Fruit fly (Drosophila melanogaster) whole organism, wandering third instar larva: ENCODE data around the gene RpL37A.
A peak's percentile ranks its signal among the peaks of the same experiment; 100 is the strongest.

Experiments
- Abd-B ChIP-seq: fragments of >200 bp; optimal IDR thresholded peaks from 2 replicates; lab custom pipeline; 2017; ENCODE audit warnings: missing biosample characterization, missing genetic modification characterization
- CG32264 ChIP-seq: fragments of 200-800 bp; sonication (Bioruptor generic); optimal IDR thresholded peaks from 2 replicates; lab custom pipeline; 2016; ENCODE audit warnings: missing biosample characterization, missing genetic modification characterization
- CG9705 ChIP-seq: fragments of 200-800 bp; sonication (Bioruptor generic); optimal IDR thresholded peaks from 2 replicates; lab custom pipeline; 2018; ENCODE audit warnings: missing biosample characterization, mild to moderate bottlenecking, missing genetic modification characterization
- CrebA ChIP-seq: fragments of 200-800 bp; sonication (Bioruptor generic); optimal IDR thresholded peaks from 2 replicates; lab custom pipeline; 2016; ENCODE audit warnings: missing biosample characterization, mild to moderate bottlenecking, missing genetic modification characterization, borderline replicate concordance
- Dfd ChIP-seq: fragments of >200 bp; optimal IDR thresholded peaks from 2 replicates; lab custom pipeline; 2017; ENCODE audit warnings: missing biosample characterization, missing genetic modification characterization
- Dif ChIP-seq: fragments of 200-275, 200-300 bp; sonication (Bioruptor generic); optimal IDR thresholded peaks from 2 replicates; lab custom pipeline; 2018; ENCODE audit warnings: missing biosample characterization, missing genetic modification characterization; ENCODE audit not compliant: partially characterized antibody
- GATAd ChIP-seq: sonication (Bioruptor generic); optimal IDR thresholded peaks from 2 replicates; lab custom pipeline; 2016; ENCODE audit warnings: missing biosample characterization, missing genetic modification characterization
- HLH106 ChIP-seq: fragments of 200-800 bp; optimal IDR thresholded peaks from 3 replicates; lab custom pipeline; 2019; ENCODE audit warnings: missing biosample characterization, mild to moderate bottlenecking, missing genetic modification characterization, moderate library complexity
- Hnf4 ChIP-seq: fragments of 200-800 bp; sonication (Bioruptor generic); optimal IDR thresholded peaks from 2 replicates; lab custom pipeline; 2016; ENCODE audit warnings: missing biosample characterization, mild to moderate bottlenecking, missing genetic modification characterization
- Hr78 ChIP-seq: fragments of >200 bp; optimal IDR thresholded peaks from 2 replicates; lab custom pipeline; 2017; ENCODE audit warnings: missing biosample characterization, missing genetic modification characterization
- Hr83 ChIP-seq: fragments of 200-300 bp; sonication (Bioruptor generic); optimal IDR thresholded peaks from 2 replicates; lab custom pipeline; 2016; ENCODE audit warnings: missing biosample characterization, mild to moderate bottlenecking, missing genetic modification characterization, moderate library complexity; ENCODE audit not compliant: poor library complexity, severe bottlenecking
- Jra ChIP-seq: sonication (Bioruptor generic); optimal IDR thresholded peaks from 2 replicates; lab custom pipeline; 2016; ENCODE audit warnings: missing biosample characterization, missing genetic modification characterization
- Mio ChIP-seq: sonication (Bioruptor generic); optimal IDR thresholded peaks from 2 replicates; lab custom pipeline; 2016; ENCODE audit warnings: missing biosample characterization, missing genetic modification characterization
- Myc ChIP-seq: fragments of >200 bp; optimal IDR thresholded peaks from 2 replicates; lab custom pipeline; 2017
- N ChIP-seq: fragments of >200 bp; optimal IDR thresholded peaks from 2 replicates; lab custom pipeline; 2018; ENCODE audit warnings: missing biosample characterization, missing external identifiers, missing genetic modification characterization
- OdsH ChIP-seq: fragments of 200-800 bp; sonication (Bioruptor generic); optimal IDR thresholded peaks from 2 replicates; lab custom pipeline; 2016; ENCODE audit warnings: missing biosample characterization, mild to moderate bottlenecking, missing genetic modification characterization
- Rel ChIP-seq, 2 experiments: fragments of 200-800 bp; sonication (Bioruptor generic) in 1 of 2; optimal IDR thresholded peaks; 2 replicates in 1 of 2; 3 replicates in 1 of 2; lab custom pipeline; 2016 to 2019; ENCODE audit warnings: mild to moderate bottlenecking in 2 of 2, missing biosample characterization in 2 of 2, missing genetic modification characterization in 2 of 2, moderate library complexity in 1 of 2
- Sp1 ChIP-seq: fragments of 200-800 bp; sonication (Bioruptor generic); optimal IDR thresholded peaks from 3 replicates; lab custom pipeline; 2019; ENCODE audit warnings: missing biosample characterization, mild to moderate bottlenecking, missing genetic modification characterization, moderate library complexity
- Vsx2 ChIP-seq: fragments of 200-300, 225-300 bp; sonication (Bioruptor generic); optimal IDR thresholded peaks from 2 replicates; lab custom pipeline; 2018; ENCODE audit warnings: missing biosample characterization, missing genetic modification characterization; ENCODE audit not compliant: partially characterized antibody
- br ChIP-seq: fragments of 200-800 bp; sonication (Bioruptor generic); optimal IDR thresholded peaks from 2 replicates; lab custom pipeline; 2016; ENCODE audit warnings: missing biosample characterization, missing genetic modification characterization
- brk ChIP-seq: fragments of 200-800 bp; sonication (Bioruptor generic); optimal IDR thresholded peaks from 2 replicates; lab custom pipeline; 2016; ENCODE audit warnings: missing biosample characterization, mild to moderate bottlenecking, missing genetic modification characterization
- dl ChIP-seq, 2 experiments: fragments of 175-275, 200-275 bp in 1 of 2; fragments of 200-275 bp in 1 of 2; sonication (Bioruptor generic); optimal IDR thresholded peaks; lab custom pipeline; 2018; ENCODE audit warnings: mild to moderate bottlenecking in 2 of 2, missing biosample characterization in 2 of 2, missing genetic modification characterization in 2 of 2, moderate library complexity in 2 of 2; ENCODE audit not compliant: partially characterized antibody in 2 of 2, insufficient read depth in 1 of 2
- dmrt93B ChIP-seq: fragments of 200-800 bp; sonication (Bioruptor generic); optimal IDR thresholded peaks from 2 replicates; lab custom pipeline; 2018; ENCODE audit warnings: missing biosample characterization, mild to moderate bottlenecking, missing genetic modification characterization
- dsf ChIP-seq: sonication (Bioruptor generic); optimal IDR thresholded peaks from 2 replicates; lab custom pipeline; 2016; ENCODE audit warnings: missing biosample characterization, missing genetic modification characterization, borderline replicate concordance
- ey ChIP-seq: fragments of 200-800 bp; sonication (Bioruptor generic); optimal IDR thresholded peaks from 2 replicates; lab custom pipeline; 2016; ENCODE audit warnings: missing biosample characterization, missing genetic modification characterization
- foxo ChIP-seq, 2 experiments: fragments of 200-800 bp; sonication (Bioruptor generic); optimal IDR thresholded peaks; 2 replicates in 1 of 2; 3 replicates in 1 of 2; lab custom pipeline; 2016 to 2017; ENCODE audit warnings: missing biosample characterization in 2 of 2, missing genetic modification characterization in 2 of 2
- fru ChIP-seq: fragments of 200-800 bp; sonication (Bioruptor generic); optimal IDR thresholded peaks from 3 replicates; lab custom pipeline; 2016; ENCODE audit warnings: missing biosample characterization, mild to moderate bottlenecking, missing genetic modification characterization
- h ChIP-seq: fragments of 200-800 bp; sonication (Bioruptor generic); optimal IDR thresholded peaks from 3 replicates; lab custom pipeline; 2016; ENCODE audit warnings: missing biosample characterization, mild to moderate bottlenecking, missing genetic modification characterization
- jim ChIP-seq: fragments of 175-275, 200-325 bp; sonication (Bioruptor generic); optimal IDR thresholded peaks from 2 replicates; lab custom pipeline; 2016; ENCODE audit warnings: missing biosample characterization, mild to moderate bottlenecking, missing genetic modification characterization
- lola ChIP-seq: fragments of >200 bp; optimal IDR thresholded peaks from 2 replicates; lab custom pipeline; 2017; ENCODE audit warnings: missing biosample characterization, missing genetic modification characterization
- pan ChIP-seq: fragments of >200 bp; optimal IDR thresholded peaks from 2 replicates; lab custom pipeline; 2017
- psq ChIP-seq: fragments of 200-800 bp; sonication (Bioruptor generic); optimal IDR thresholded peaks from 3 replicates; lab custom pipeline; 2017; ENCODE audit warnings: missing biosample characterization, mild to moderate bottlenecking, missing genetic modification characterization, moderate library complexity
- rgr ChIP-seq: fragments of 200-800 bp; sonication (Bioruptor generic); optimal IDR thresholded peaks from 3 replicates; lab custom pipeline; 2016; ENCODE audit warnings: missing biosample characterization, mild to moderate bottlenecking, missing genetic modification characterization
- sage ChIP-seq: fragments of 200-800 bp; sonication (Bioruptor generic); optimal IDR thresholded peaks from 2 replicates; lab custom pipeline; 2016; ENCODE audit warnings: missing biosample characterization, mild to moderate bottlenecking, missing genetic modification characterization
- sv ChIP-seq: fragments of 200-800 bp; sonication (Bioruptor generic); optimal IDR thresholded peaks from 3 replicates; lab custom pipeline; 2016; ENCODE audit warnings: missing biosample characterization, missing genetic modification characterization
- tai ChIP-seq: sonication (Bioruptor generic); optimal IDR thresholded peaks from 2 replicates; lab custom pipeline; 2016; ENCODE audit warnings: missing biosample characterization, missing genetic modification characterization
- usp ChIP-seq: fragments of >200 bp; optimal IDR thresholded peaks from 2 replicates; lab custom pipeline; 2017; ENCODE audit warnings: missing biosample characterization, missing genetic modification characterization
- woc ChIP-seq: sonication (Bioruptor generic); optimal IDR thresholded peaks from 2 replicates; lab custom pipeline; 2016; ENCODE audit warnings: missing biosample characterization, mild to moderate bottlenecking, missing genetic modification characterization

The RpL37A gene

dm6 chr2L:5058094-5058493 is 12.7 kb upstream of the RpL37A start, which contains the start of gene Nepl3:
Gene Nepl3, minus strand, starts transcription at chr2L:5058248.
- TF ChIP-seq dl (GFP tag; optimal IDR thresholded peaks at IDR 0.05; lab: Kevin White, UChicago; ENCODE audit: insufficient read depth in 1 of 2, partially characterized antibody in 2 of 2) (no peak), psq (GFP tag; lab: Kevin White, UChicago) (no peak), Jra (GFP tag; lab: Kevin White, UChicago) (no peak), Dfd (no peak), woc (GFP tag; lab: Kevin White, UChicago) (peak; percentile 8), dsf (no peak), CG32264 (GFP tag; lab: Kevin White, UChicago) (no peak), HLH106 (tag; lab: Kevin White, UChicago) (no peak)

dm6 chr2L:5059645-5060254 is 11.0 kb upstream of the RpL37A start, which contains the start of gene Rpn11:
Gene Rpn11, minus strand, starts transcription at chr2L:5059790.
- TF ChIP-seq Dif (GFP tag; lab: Kevin White, UChicago) (no peak), GATAd (no peak), Hr83 (GFP tag; lab: Kevin White, UChicago) (peak; percentile 5), woc (GFP tag; lab: Kevin White, UChicago) (peak; percentile 81), psq (GFP tag; lab: Kevin White, UChicago) (peak; percentile 41), h (GFP tag; lab: Kevin White, UChicago) (peak; percentile 69), tai (GFP tag; lab: Kevin White, UChicago) (no peak), sage (no peak), Hr78 (GFP tag; lab: Kevin White, UChicago) (no peak), fru (peak; percentile 66), N (GFP tag; lab: Kevin White, UChicago) (no peak), Dfd (no peak), pan (no peak), Rel (GFP tag; optimal IDR thresholded peaks at IDR 0.05; lab: Kevin White, UChicago) (no peak), Rel (tag; optimal IDR thresholded peaks at IDR 0.05; lab: Kevin White, UChicago) (no peak), dsf (no peak), Hnf4 (GFP tag; lab: Kevin White, UChicago) (peak; percentile 10), Jra (GFP tag; lab: Kevin White, UChicago) (peak; percentile 66), foxo (GFP tag; optimal IDR thresholded peaks at IDR 0.05; lab: Kevin White, UChicago) (peak in 1 of 2 experiments; percentile 74), brk (GFP tag; lab: Kevin White, UChicago) (peak; percentile 54), dl (GFP tag; optimal IDR thresholded peaks at IDR 0.05; lab: Kevin White, UChicago; ENCODE audit: insufficient read depth in 1 of 2, partially characterized antibody in 2 of 2) (no peak), jim (GFP tag; lab: Kevin White, UChicago) (no peak), sv (GFP tag; lab: Kevin White, UChicago) (peak; percentile 26), CG32264 (GFP tag; lab: Kevin White, UChicago) (no peak), br (peak; percentile 43), ey (GFP tag; lab: Kevin White, UChicago) (peak; percentile 8), HLH106 (tag; lab: Kevin White, UChicago) (peak; percentile 69), dmrt93B (GFP tag; lab: Kevin White, UChicago) (peak; percentile 39), Abd-B (no peak), Sp1 (GFP tag; lab: Kevin White, UChicago) (peak; percentile 73), Mio (GFP tag; lab: Kevin White, UChicago) (no peak), CG9705 (GFP tag; lab: Kevin White, UChicago) (peak; percentile 43), lola (GFP tag; lab: Kevin White, UChicago) (no peak), OdsH (no peak), Myc (lab: Kevin White, UChicago) (peak; percentile 91), rgr (GFP tag; lab: Kevin White, UChicago) (peak; percentile 42), Vsx2 (GFP tag; lab: Kevin White, UChicago) (no peak), CrebA (no peak), usp (GFP tag; lab: Kevin White, UChicago) (no peak)
